Fruit fly (Drosophila melanogaster) whole organism, embryonic: ENCODE results near the gene mxc.

Experiments
- Atf6 ChIP-seq: fragments of 200-800 bp; sonication (Bioruptor generic); IDR thresholded peaks from 2 replicates; pipeline ENCODE4 v1.3.6; 2022; ENCODE audit warnings: missing biosample characterization, missing genetic modification characterization
- Bgb ChIP-seq: fragments of 200-800 bp; sonication (Bioruptor generic); IDR thresholded peaks from 2 replicates; pipeline ENCODE4 v1.3.6; 2022; ENCODE audit warnings: missing biosample characterization, missing genetic modification characterization; ENCODE audit not compliant: partially characterized antibody
- CG11456 ChIP-seq: fragments of 200-800 bp; sonication (Bioruptor generic); IDR thresholded peaks from 3 replicates; pipeline ENCODE4 v1.3.6; 2022; ENCODE audit warnings: missing biosample characterization, missing genetic modification characterization
- CG13424 ChIP-seq: fragments of 200-800 bp; sonication (Bioruptor generic); optimal IDR thresholded peaks from 2 replicates; lab custom pipeline; 2019; ENCODE audit warnings: missing biosample characterization, mild to moderate bottlenecking, missing genetic modification characterization, moderate library complexity
- CG14965 ChIP-seq: fragments of 200-800 bp; sonication (Bioruptor generic); optimal IDR thresholded peaks from 2 replicates; lab custom pipeline; 2016; ENCODE audit warnings: missing biosample characterization, missing genetic modification characterization, borderline replicate concordance
- CG16779 ChIP-seq: fragments of 200-800 bp; sonication (Bioruptor generic); IDR thresholded peaks from 2 replicates; pipeline ENCODE4 v1.3.6; 2022; ENCODE audit warnings: missing biosample characterization, missing genetic modification characterization
- CG16863 ChIP-seq: fragments of 200-800 bp; sonication (Bioruptor generic); optimal IDR thresholded peaks from 3 replicates; lab custom pipeline; 2016; ENCODE audit warnings: missing biosample characterization, missing genetic modification characterization
- CG18599 ChIP-seq: fragments of 200-800 bp; sonication (Bioruptor generic); optimal IDR thresholded peaks from 3 replicates; lab custom pipeline; 2017; ENCODE audit warnings: missing biosample characterization, missing genetic modification characterization, mild to moderate bottlenecking, moderate library complexity, missing genetic modification reagents
- CG2116 ChIP-seq: fragments of 200-800 bp; sonication (Bioruptor generic); optimal IDR thresholded peaks from 3 replicates; lab custom pipeline; 2018; ENCODE audit warnings: missing biosample characterization, mild to moderate bottlenecking, missing genetic modification characterization
- CG2199 ChIP-seq: fragments of 200-800 bp; sonication (Bioruptor generic); IDR thresholded peaks from 3 replicates; pipeline ENCODE4 v1.3.6; 2022; ENCODE audit warnings: missing biosample characterization, missing genetic modification characterization
- CG2712 ChIP-seq: fragments of 200-800 bp; optimal IDR thresholded peaks from 3 replicates; lab custom pipeline; 2019; ENCODE audit warnings: missing biosample characterization, mild to moderate bottlenecking, missing genetic modification characterization, moderate library complexity
- CG32532 ChIP-seq: fragments of 200-800 bp; sonication (Bioruptor generic); IDR thresholded peaks from 2 replicates; pipeline ENCODE4 v1.3.6; 2022; ENCODE audit warnings: missing biosample characterization, missing genetic modification characterization
- CG43689 ChIP-seq: fragments of 200-800 bp; sonication (Bioruptor generic); IDR thresholded peaks from 2 replicates; pipeline ENCODE4 v1.3.6; 2022; ENCODE audit warnings: missing biosample characterization, missing genetic modification characterization
- CG5245 ChIP-seq: fragments of 200-800 bp; sonication (Bioruptor generic); optimal IDR thresholded peaks from 3 replicates; lab custom pipeline; 2016; ENCODE audit warnings: missing biosample characterization, missing genetic modification characterization
- CG6654 ChIP-seq: fragments of 200-800 bp; sonication (Bioruptor generic); optimal IDR thresholded peaks from 2 replicates; lab custom pipeline; 2017; ENCODE audit warnings: missing biosample characterization, mild to moderate bottlenecking, missing genetic modification characterization
- CG7745 ChIP-seq: fragments of 200-800 bp; sonication (Bioruptor generic); optimal IDR thresholded peaks from 2 replicates; lab custom pipeline; 2018; ENCODE audit warnings: missing biosample characterization, mild to moderate bottlenecking, missing genetic modification characterization, moderate library complexity
- CG7786 ChIP-seq: fragments of 200-800 bp; sonication (Bioruptor generic); optimal IDR thresholded peaks from 2 replicates; lab custom pipeline; 2016; ENCODE audit warnings: missing biosample characterization, missing genetic modification characterization
- CG9727 ChIP-seq: fragments of 200-800 bp; sonication (Bioruptor generic); optimal IDR thresholded peaks from 3 replicates; lab custom pipeline; 2017; ENCODE audit warnings: missing biosample characterization, mild to moderate bottlenecking, missing genetic modification characterization
- CG9797 ChIP-seq: fragments of 200-800 bp; sonication (Bioruptor generic); optimal IDR thresholded peaks from 3 replicates; lab custom pipeline; 2018; ENCODE audit warnings: missing biosample characterization, mild to moderate bottlenecking, missing genetic modification characterization
- Dip2 ChIP-seq: fragments of 200-800 bp; sonication (Bioruptor generic); IDR thresholded peaks from 2 replicates; pipeline ENCODE4 v1.3.6; 2022; ENCODE audit warnings: missing biosample characterization, missing genetic modification characterization
- Dp ChIP-seq: fragments of 200-800 bp; sonication (Bioruptor generic); optimal IDR thresholded peaks from 2 replicates; lab custom pipeline; 2018; ENCODE audit warnings: missing biosample characterization, mild to moderate bottlenecking, missing genetic modification characterization, moderate library complexity
- Fer1 ChIP-seq: fragments of 200-800 bp; sonication (Bioruptor generic); optimal IDR thresholded peaks from 2 replicates; lab custom pipeline; 2017; ENCODE audit warnings: missing biosample characterization, mild to moderate bottlenecking, missing genetic modification characterization
- Jarid2 ChIP-seq: fragments of 200-800 bp; sonication (Bioruptor generic); optimal IDR thresholded peaks from 3 replicates; lab custom pipeline; 2017; ENCODE audit warnings: mild to moderate bottlenecking, missing biosample characterization, missing genetic modification reagents, missing genetic modification characterization
- Lim3 ChIP-seq: fragments of 200-800 bp; sonication (Bioruptor generic); IDR thresholded peaks from 2 replicates; pipeline ENCODE4 v1.3.6; 2022; ENCODE audit warnings: missing biosample characterization, missing genetic modification characterization
- Lpt ChIP-seq: fragments of >200 bp; optimal IDR thresholded peaks from 2 replicates; lab custom pipeline; 2018; ENCODE audit warnings: missing biosample characterization, missing genetic modification characterization
- MTF-1 ChIP-seq: fragments of 200-800 bp; sonication (Bioruptor generic); optimal IDR thresholded peaks from 2 replicates; lab custom pipeline; 2018; ENCODE audit warnings: missing biosample characterization, mild to moderate bottlenecking, missing genetic modification characterization, borderline replicate concordance
- Sox102F ChIP-seq: fragments of 200-800 bp; sonication (Bioruptor generic); optimal IDR thresholded peaks from 2 replicates; lab custom pipeline; 2018; ENCODE audit warnings: missing biosample characterization, mild to moderate bottlenecking, missing genetic modification characterization, moderate library complexity
- Ssrp ChIP-seq: fragments of 200-800 bp; sonication (Bioruptor generic); optimal IDR thresholded peaks from 2 replicates; lab custom pipeline; 2018; ENCODE audit warnings: missing biosample characterization, mild to moderate bottlenecking, missing genetic modification characterization, moderate library complexity
- Vsx1 ChIP-seq: fragments of 200-800 bp; sonication (Bioruptor generic); optimal IDR thresholded peaks from 2 replicates; lab custom pipeline; 2017; ENCODE audit warnings: missing biosample characterization, mild to moderate bottlenecking, missing genetic modification characterization, missing genetic modification reagents
- Xrp1 ChIP-seq: fragments of 200-800 bp; sonication (Bioruptor generic); IDR thresholded peaks from 2 replicates; pipeline ENCODE4 v1.3.6; 2022; ENCODE audit warnings: missing biosample characterization, missing genetic modification characterization
- al ChIP-seq: fragments of 200-800 bp; sonication (Bioruptor generic); IDR thresholded peaks from 2 replicates; pipeline ENCODE4 v1.3.6; 2022; ENCODE audit warnings: missing biosample characterization, missing genetic modification characterization
- az2 ChIP-seq: fragments of 200-800 bp; sonication (Bioruptor generic); optimal IDR thresholded peaks from 3 replicates; lab custom pipeline; 2016; ENCODE audit warnings: missing biosample characterization, missing genetic modification characterization
- caup ChIP-seq: fragments of 200-800 bp; sonication (Bioruptor generic); optimal IDR thresholded peaks from 3 replicates; lab custom pipeline; 2017; ENCODE audit warnings: missing biosample characterization, mild to moderate bottlenecking, missing genetic modification characterization, moderate library complexity; ENCODE audit not compliant: severe bottlenecking
- ci ChIP-seq: fragments of 200-800 bp; sonication (Bioruptor generic); IDR thresholded peaks from 3 replicates; pipeline ENCODE4 v1.3.6; 2022; ENCODE audit warnings: missing biosample characterization, missing genetic modification characterization
- ftz-f1 ChIP-seq: fragments of 200-800 bp; sonication (Bioruptor generic); optimal IDR thresholded peaks from 2 replicates; lab custom pipeline; 2016; ENCODE audit warnings: missing biosample characterization, missing genetic modification characterization
- hb ChIP-seq: fragments of 200-800 bp; sonication (Bioruptor generic); IDR thresholded peaks from 3 replicates; pipeline ENCODE4 v1.3.6; 2022; ENCODE audit warnings: missing biosample characterization, missing genetic modification characterization; ENCODE audit not compliant: partially characterized antibody
- kni ChIP-seq: fragments of 200-800 bp; sonication (Bioruptor generic); optimal IDR thresholded peaks from 3 replicates; lab custom pipeline; 2017; ENCODE audit warnings: mild to moderate bottlenecking, missing biosample characterization, missing genetic modification reagents, missing genetic modification characterization
- knrl ChIP-seq: fragments of 200-800 bp; sonication (Bioruptor generic); IDR thresholded peaks from 3 replicates; pipeline ENCODE4 v1.3.6; 2022; ENCODE audit warnings: missing biosample characterization, missing genetic modification characterization; ENCODE audit not compliant: partially characterized antibody
- nmo ChIP-seq: fragments of 200-800 bp; sonication (Bioruptor generic); optimal IDR thresholded peaks from 2 replicates; lab custom pipeline; 2018; ENCODE audit warnings: missing biosample characterization, mild to moderate bottlenecking, missing genetic modification characterization, moderate library complexity
- nom ChIP-seq: fragments of 200-800 bp; sonication (Bioruptor generic); optimal IDR thresholded peaks from 2 replicates; lab custom pipeline; 2017; ENCODE audit warnings: missing biosample characterization, missing genetic modification characterization, mild to moderate bottlenecking, moderate library complexity, missing genetic modification reagents
- odd ChIP-seq: fragments of 200-800 bp; sonication (Bioruptor generic); optimal IDR thresholded peaks from 2 replicates; lab custom pipeline; 2017; ENCODE audit warnings: missing biosample characterization, mild to moderate bottlenecking, missing genetic modification characterization
- org-1 ChIP-seq: fragments of 200-800 bp; sonication (Bioruptor generic); optimal IDR thresholded peaks from 2 replicates; lab custom pipeline; 2017; ENCODE audit warnings: missing biosample characterization, missing genetic modification characterization
- pb ChIP-seq: fragments of 200-800 bp; sonication (Bioruptor generic); optimal IDR thresholded peaks from 3 replicates; lab custom pipeline; 2016; ENCODE audit warnings: missing biosample characterization, missing genetic modification characterization
- repo ChIP-seq: fragments of 200-800 bp; sonication (Bioruptor generic); optimal IDR thresholded peaks from 2 replicates; lab custom pipeline; 2016; ENCODE audit warnings: missing biosample characterization, missing genetic modification characterization
- ro ChIP-seq: fragments of 200-800 bp; sonication (Bioruptor generic); IDR thresholded peaks from 2 replicates; pipeline ENCODE4 v1.3.6; 2022; ENCODE audit warnings: missing biosample characterization, missing genetic modification characterization
- seq ChIP-seq: fragments of 200-800 bp; sonication (Bioruptor generic); IDR thresholded peaks from 2 replicates; pipeline ENCODE4 v1.3.6; 2022; ENCODE audit warnings: missing biosample characterization, missing genetic modification characterization
- sim ChIP-seq: fragments of 200-800 bp; sonication (Bioruptor generic); IDR thresholded peaks from 2 replicates; pipeline ENCODE4 v1.3.6; 2022; ENCODE audit warnings: missing biosample characterization, missing genetic modification characterization
- slbo ChIP-seq: fragments of 200-800 bp; sonication (Bioruptor generic); IDR thresholded peaks from 2 replicates; pipeline ENCODE4 v1.3.6; 2022; ENCODE audit warnings: missing biosample characterization, missing genetic modification characterization
- tin ChIP-seq: fragments of 200-800 bp; sonication (Bioruptor generic); optimal IDR thresholded peaks from 3 replicates; lab custom pipeline; 2016; ENCODE audit warnings: missing biosample characterization, missing genetic modification characterization
- ttk ChIP-seq: fragments of 200-800 bp; sonication (Bioruptor generic); IDR thresholded peaks from 2 replicates; pipeline ENCODE4 v2.1.2; 2022; ENCODE audit warnings: missing biosample characterization, missing genetic modification characterization

The mxc gene

DNA sequence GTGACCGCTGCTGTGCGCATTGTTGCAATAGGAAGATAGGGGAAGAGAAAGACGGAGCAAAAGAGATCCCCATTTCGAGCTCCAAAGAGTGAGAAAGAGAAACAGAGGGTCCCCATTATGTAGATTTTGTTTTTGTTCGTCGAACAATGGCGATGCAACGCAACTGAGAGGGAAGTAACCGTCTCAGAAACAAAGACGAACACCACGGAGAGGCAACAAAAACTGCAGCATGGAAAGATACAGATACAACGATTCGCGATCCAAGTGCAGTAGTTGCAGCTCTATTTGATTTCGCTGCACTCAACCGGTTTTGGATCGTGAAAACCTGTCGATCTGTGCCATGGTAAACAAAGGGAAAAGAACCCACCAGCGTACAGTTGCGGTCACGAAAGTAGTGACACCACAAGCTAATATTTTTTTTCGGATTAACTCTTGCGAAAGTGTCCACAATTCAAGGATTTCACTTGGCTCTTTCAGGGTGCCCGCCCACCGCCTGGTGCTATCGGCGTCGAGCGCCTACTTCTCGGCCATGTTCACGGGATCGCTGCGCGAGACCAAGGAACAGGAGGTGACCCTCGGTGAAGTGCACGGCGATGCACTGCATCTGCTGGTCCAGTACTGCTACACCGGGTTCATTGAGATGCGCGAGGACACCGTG lies 8.9 kb upstream of the mxc start (continued):
- TF ChIP-seq al (GFP tag; lab: Robert Waterston, UW): no peak
- no peak for TF ChIP-seq ftz-f1 (GFP tag; lab: Kevin White, UChicago)
- TF ChIP-seq Lim3 (GFP tag; lab: Robert Waterston, UW): no peak
- TF ChIP-seq ci (GFP tag; lab: Robert Waterston, UW): peak; percentile 63; the same call in 2 of the 3 replicates
- TF ChIP-seq ttk: 0 out of 2 replicates have a peak, but pooled peaks have one; percentile 12
- no peak for TF ChIP-seq CG13424 (tag; lab: Kevin White, UChicago)
- no peak for TF ChIP-seq CG14965 (GFP tag; lab: Kevin White, UChicago)
- TF ChIP-seq CG32532 (GFP tag; lab: Robert Waterston, UW): no peak
- no peak for TF ChIP-seq Ssrp (tag; lab: Kevin White, UChicago)
- peak; percentile 54 for TF ChIP-seq nom (GFP tag; lab: Kevin White, UChicago)
- TF ChIP-seq Dp (GFP tag; lab: Kevin White, UChicago): no peak
- no peak for TF ChIP-seq Xrp1
- TF ChIP-seq ro (GFP tag; lab: Robert Waterston, UW): no peak
- no peak for TF ChIP-seq pb (GFP tag; lab: Kevin White, UChicago)
- no peak for TF ChIP-seq az2 (GFP tag; lab: Kevin White, UChicago)
- no peak for TF ChIP-seq knrl (GFP tag; lab: Robert Waterston, UW)
- no peak for TF ChIP-seq CG16779 (GFP tag; lab: Robert Waterston, UW)
- TF ChIP-seq tin (GFP tag; lab: Kevin White, UChicago): no peak
- TF ChIP-seq CG18599: no peak
- TF ChIP-seq CG5245: no peak
- no peak for TF ChIP-seq hb (GFP tag; lab: Robert Waterston, UW)
- TF ChIP-seq Fer1 (GFP tag; lab: Kevin White, UChicago): no peak
- TF ChIP-seq CG11456: no peak
- no peak for TF ChIP-seq sim (GFP tag; lab: Robert Waterston, UW)
- TF ChIP-seq Jarid2 (GFP tag; lab: Kevin White, UChicago): no peak
- no peak for TF ChIP-seq slbo
- TF ChIP-seq CG7745: no peak
- no peak for TF ChIP-seq seq (GFP tag; lab: Robert Waterston, UW)
- TF ChIP-seq, all 482 proteins: peak for 13

DNA sequence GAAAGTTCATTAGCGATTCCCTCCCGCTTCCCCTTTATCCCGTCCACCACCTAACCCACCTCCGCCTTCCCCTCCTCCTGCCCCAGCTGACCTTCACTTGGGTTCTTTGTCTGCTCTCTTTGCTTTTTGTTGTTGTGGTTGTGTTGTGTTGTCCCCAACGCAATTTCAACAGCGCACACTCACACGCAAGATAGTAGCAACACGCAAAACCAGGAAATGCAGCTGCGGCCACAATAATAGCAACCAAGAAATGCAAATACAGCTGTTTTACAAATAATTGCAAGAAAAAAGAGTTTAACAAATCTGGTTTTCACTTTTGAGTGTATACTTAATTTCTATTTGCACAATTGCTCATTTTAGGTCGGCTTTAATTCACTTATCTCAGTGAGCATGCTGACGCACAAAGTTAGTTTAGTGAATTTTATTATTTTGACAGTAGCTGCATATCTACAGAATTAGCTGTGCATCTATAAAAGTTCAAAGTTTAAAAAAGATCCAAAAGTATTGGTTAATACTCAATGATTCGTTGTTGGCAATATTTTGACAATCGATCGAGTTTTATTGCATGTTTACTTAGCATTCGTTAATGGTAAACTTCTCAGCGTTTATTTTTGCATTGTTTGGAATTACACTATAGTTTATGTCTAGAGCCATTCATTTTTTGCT lies 8.1 kb upstream of the mxc start:
- TF ChIP-seq CG6654 (GFP tag; lab: Kevin White, UChicago) (no peak), repo (GFP tag; lab: Kevin White, UChicago) (no peak), Bgb (GFP tag; lab: Robert Waterston, UW) (no peak), CG9727 (GFP tag; lab: Kevin White, UChicago) (peak; percentile 2), nmo (GFP tag; lab: Kevin White, UChicago) (peak; percentile 27), CG7786 (GFP tag; lab: Kevin White, UChicago) (no peak), Sox102F (GFP tag; lab: Kevin White, UChicago) (peak; percentile 43), odd (GFP tag; lab: Kevin White, UChicago) (no peak), Lpt (GFP tag; lab: Kevin White, UChicago) (no peak), caup (GFP tag; lab: Kevin White, UChicago) (no peak), CG16863 (GFP tag; lab: Kevin White, UChicago) (no peak), CG9797 (GFP tag; lab: Kevin White, UChicago) (no peak), Vsx1 (no peak), Dip2 (GFP tag; lab: Robert Waterston, UW) (no peak), Atf6 (GFP tag; lab: Robert Waterston, UW) (no peak), CG2116 (GFP tag; lab: Kevin White, UChicago) (no peak), MTF-1 (GFP tag; lab: Kevin White, UChicago) (no peak), org-1 (peak; percentile 0), CG43689 (GFP tag; lab: Robert Waterston, UW) (no peak), CG2199 (GFP tag; lab: Robert Waterston, UW) (0 out of 3 replicates have a peak, but pooled peaks have one; percentile 42), kni (no peak), CG2712 (tag; lab: Kevin White, UChicago) (peak; percentile 21)
